Worm (Caenorhabditis elegans) whole organism, L1 larva: ENCODE data around the gene acd-3.
A peak's percentile ranks its signal among the peaks of the same experiment; 100 is the strongest.

ENCODE experiments used
- C04F5.9 ChIP-seq: sonication (generic microtip); optimal IDR thresholded peaks from 2 replicates; lab custom pipeline; 2016; ENCODE audit warnings: missing genetic modification characterization, missing compliant biosample characterization
- C16A3.4 ChIP-seq: fragments of 150-350 bp; optimal IDR thresholded peaks from 2 replicates; lab custom pipeline; 2014; ENCODE audit warnings: missing biosample characterization, missing genetic modification characterization
- C34B4.2 ChIP-seq: sonication (generic microtip); optimal IDR thresholded peaks from 2 replicates; lab custom pipeline; 2017; ENCODE audit warnings: mild to moderate bottlenecking, missing genetic modification characterization, missing compliant biosample characterization
- F16B12.6 ChIP-seq: fragments of 150-350 bp; optimal IDR thresholded peaks from 2 replicates; lab custom pipeline; 2014; ENCODE audit warnings: missing biosample characterization, missing genetic modification characterization
- alr-1 ChIP-seq: fragments of 200-800 bp; sonication (Bioruptor generic); optimal IDR thresholded peaks from 2 replicates; lab custom pipeline; 2018; ENCODE audit warnings: borderline replicate concordance, mild to moderate bottlenecking, missing genetic modification characterization, missing compliant biosample characterization
- aly-2 ChIP-seq: fragments of 150-350 bp; optimal IDR thresholded peaks from 2 replicates; lab custom pipeline; 2014; ENCODE audit warnings: missing biosample characterization, missing genetic modification characterization
- ama-1 ChIP-seq: fragments of 150-350 bp; optimal IDR thresholded peaks from 2 replicates; lab custom pipeline; 2014
- blmp-1 ChIP-seq: fragments of 150-350 bp; optimal IDR thresholded peaks from 2 replicates; lab custom pipeline; 2014; ENCODE audit warnings: missing biosample characterization, missing genetic modification characterization
- ceh-8 ChIP-seq: fragments of 200-800 bp; sonication (Bioruptor generic); optimal IDR thresholded peaks from 2 replicates; lab custom pipeline; 2018; ENCODE audit warnings: mild to moderate bottlenecking, missing genetic modification characterization, moderate library complexity, missing compliant biosample characterization
- ceh-88 ChIP-seq: fragments of 200-800 bp; sonication (Bioruptor generic); IDR thresholded peaks from 2 replicates; pipeline ENCODE4 v1.3.6; 2022; ENCODE audit warnings: missing genetic modification characterization, missing compliant biosample characterization
- efl-1 ChIP-seq, 4 experiments: fragments of 150-350 bp; optimal IDR thresholded peaks in 3 of 4; peaks in 1 of 4; 1 replicate in 1 of 4; 2 replicates in 3 of 4; lab custom pipeline; 2014; ENCODE audit warnings: missing biosample characterization in 2 of 4, missing genetic modification characterization in 2 of 4, missing genetic modification reagents in 2 of 4
- efl-3 ChIP-seq: fragments of 200-800 bp; sonication (Bioruptor generic); optimal IDR thresholded peaks from 2 replicates; lab custom pipeline; 2018; ENCODE audit warnings: mild to moderate bottlenecking, missing genetic modification characterization, missing compliant biosample characterization
- egl-27 ChIP-seq, 2 experiments: fragments of 150-350 bp in 1 of 2; sonication (generic microtip); optimal IDR thresholded peaks; 3 replicates each; lab custom pipeline; 2017 to 2018; ENCODE audit warnings: missing biosample characterization in 2 of 2, missing genetic modification characterization in 2 of 2, missing genetic modification reagents in 2 of 2
- elt-2 ChIP-seq: sonication (generic microtip); optimal IDR thresholded peaks from 2 replicates; lab custom pipeline; 2016; ENCODE audit warnings: missing genetic modification characterization, mild to moderate bottlenecking, inconsistent platforms, missing compliant biosample characterization, missing genetic modification reagents
- elt-3 ChIP-seq, 6 experiments: fragments of 150-350 bp in 1 of 6; sonication (generic microtip); optimal IDR thresholded peaks; 2 replicates each; lab custom pipeline; 2017 to 2018; ENCODE audit warnings: missing biosample characterization in 6 of 6, missing genetic modification characterization in 6 of 6, inconsistent platforms in 1 of 6
- ets-5 ChIP-seq: fragments of 200-800 bp; sonication (Bioruptor generic); IDR thresholded peaks from 2 replicates; pipeline ENCODE4 v1.3.6; 2022; ENCODE audit warnings: missing genetic modification characterization, missing compliant biosample characterization
- fkh-4 ChIP-seq: sonication (generic microtip); optimal IDR thresholded peaks from 2 replicates; lab custom pipeline; 2016; ENCODE audit warnings: missing compliant biosample characterization, missing genetic modification characterization, borderline replicate concordance
- fkh-8 ChIP-seq: sonication (generic microtip); optimal IDR thresholded peaks from 2 replicates; lab custom pipeline; 2016; ENCODE audit warnings: mild to moderate bottlenecking, missing genetic modification characterization, missing compliant biosample characterization
- hpl-2 ChIP-seq: fragments of 150-350 bp; optimal IDR thresholded peaks from 2 replicates; lab custom pipeline; 2014; ENCODE audit warnings: missing biosample characterization, missing genetic modification reagents, missing genetic modification characterization
- jun-1 ChIP-seq: fragments of 150-350 bp; optimal IDR thresholded peaks from 2 replicates; lab custom pipeline; 2014; ENCODE audit warnings: missing biosample characterization, missing genetic modification reagents, missing genetic modification characterization
- lin-14 ChIP-seq: fragments of 200-800 bp; sonication (Bioruptor generic); optimal IDR thresholded peaks from 2 replicates; lab custom pipeline; 2018; ENCODE audit warnings: mild to moderate bottlenecking, missing genetic modification characterization, moderate library complexity, missing compliant biosample characterization
- lin-35 ChIP-seq, 2 experiments: fragments of 150-350 bp; optimal IDR thresholded peaks; 2 replicates each; lab custom pipeline; 2014; ENCODE audit warnings: missing biosample characterization in 2 of 2, missing genetic modification characterization in 2 of 2, missing genetic modification reagents in 2 of 2
- lir-3 ChIP-seq: sonication (generic microtip); optimal IDR thresholded peaks from 2 replicates; lab custom pipeline; 2016; ENCODE audit warnings: mild to moderate bottlenecking, missing genetic modification characterization, moderate library complexity, missing compliant biosample characterization; ENCODE audit not compliant: poor library complexity
- lsy-2 ChIP-seq, 2 experiments: fragments of 150-350 bp; optimal IDR thresholded peaks; 2 replicates each; lab custom pipeline; 2014; ENCODE audit warnings: missing biosample characterization in 2 of 2, missing genetic modification characterization in 2 of 2
- mab-9 ChIP-seq: fragments of 200-800 bp; sonication (Bioruptor generic); IDR thresholded peaks from 2 replicates; pipeline ENCODE4 v1.3.6; 2022; ENCODE audit warnings: missing genetic modification reagents, missing genetic modification characterization, missing compliant biosample characterization
- mdl-1 ChIP-seq, 2 experiments: fragments of 150-350 bp; optimal IDR thresholded peaks; 2 replicates each; lab custom pipeline; 2014 to 2017; ENCODE audit warnings: missing biosample characterization in 2 of 2, missing genetic modification characterization in 2 of 2, inconsistent platforms in 1 of 2
- nhr-11 ChIP-seq: fragments of 150-350 bp; optimal IDR thresholded peaks from 2 replicates; lab custom pipeline; 2014; ENCODE audit warnings: missing biosample characterization, missing genetic modification characterization
- nhr-19 ChIP-seq: fragments of 200-800 bp; sonication (Bioruptor generic); conservative IDR thresholded peaks from 2 replicates; pipeline ENCODE4 v1.3.6; 2022; ENCODE audit warnings: missing genetic modification characterization, missing compliant biosample characterization
- nhr-20 ChIP-seq: sonication (generic microtip); optimal IDR thresholded peaks from 2 replicates; lab custom pipeline; 2016; ENCODE audit warnings: mild to moderate bottlenecking, missing genetic modification characterization, missing compliant biosample characterization
- nhr-237 ChIP-seq: fragments of 150-350 bp; optimal IDR thresholded peaks from 2 replicates; lab custom pipeline; 2014; ENCODE audit warnings: missing biosample characterization, missing genetic modification characterization
- nhr-71 ChIP-seq: sonication (generic microtip); optimal IDR thresholded peaks from 2 replicates; lab custom pipeline; 2016; ENCODE audit warnings: mild to moderate bottlenecking, missing genetic modification characterization, moderate library complexity, missing compliant biosample characterization
- nhr-85 ChIP-seq: sonication (generic microtip); peaks from one replicate; lab custom pipeline; 2016; ENCODE audit warnings: missing genetic modification characterization, inconsistent platforms, missing compliant biosample characterization
- nhr-90 ChIP-seq: sonication (generic microtip); optimal IDR thresholded peaks from 2 replicates; lab custom pipeline; 2016; ENCODE audit warnings: mild to moderate bottlenecking, missing genetic modification characterization, missing compliant biosample characterization; ENCODE audit not compliant: poor library complexity
- pax-3 ChIP-seq: fragments of 200-800 bp; sonication (Bioruptor generic); optimal IDR thresholded peaks from 2 replicates; lab custom pipeline; 2018; ENCODE audit warnings: mild to moderate bottlenecking, missing genetic modification characterization, moderate library complexity, missing compliant biosample characterization
- skn-1 ChIP-seq: fragments of 150-350 bp; optimal IDR thresholded peaks from 2 replicates; lab custom pipeline; 2014; ENCODE audit warnings: missing biosample characterization, missing genetic modification characterization
- snpc-4 ChIP-seq: fragments of 150-350 bp; optimal IDR thresholded peaks from 2 replicates; lab custom pipeline; 2014; ENCODE audit warnings: missing biosample characterization, missing genetic modification characterization
- snu-23 ChIP-seq: sonication (generic microtip); optimal IDR thresholded peaks from 2 replicates; lab custom pipeline; 2016; ENCODE audit warnings: missing genetic modification characterization, missing compliant biosample characterization
- sptf-1 ChIP-seq: fragments of 150-350 bp; optimal IDR thresholded peaks from 2 replicates; lab custom pipeline; 2014; ENCODE audit warnings: missing biosample characterization, missing genetic modification characterization
- tbx-2 ChIP-seq: sonication (generic microtip); optimal IDR thresholded peaks from 2 replicates; lab custom pipeline; 2016; ENCODE audit warnings: missing genetic modification characterization, missing compliant biosample characterization
- tlp-1 ChIP-seq: fragments of 150-350 bp; optimal IDR thresholded peaks from 2 replicates; lab custom pipeline; 2014; ENCODE audit warnings: missing biosample characterization, missing genetic modification characterization
- unc-130 ChIP-seq: fragments of 150-350 bp; optimal IDR thresholded peaks from 2 replicates; lab custom pipeline; 2017; ENCODE audit warnings: missing biosample characterization, missing genetic modification characterization, inconsistent platforms
- unc-62 ChIP-seq: fragments of 150-350 bp; optimal IDR thresholded peaks from 2 replicates; lab custom pipeline; 2014; ENCODE audit warnings: missing biosample characterization, missing genetic modification reagents, missing genetic modification characterization
- unc-86 ChIP-seq: sonication (generic microtip); optimal IDR thresholded peaks from 2 replicates; lab custom pipeline; 2016; ENCODE audit warnings: missing genetic modification characterization, missing compliant biosample characterization
- zip-4 ChIP-seq: fragments of 200-800 bp; sonication (Bioruptor generic); optimal IDR thresholded peaks from 2 replicates; lab custom pipeline; 2018; ENCODE audit warnings: mild to moderate bottlenecking, missing genetic modification characterization, moderate library complexity, missing compliant biosample characterization
- ztf-4 ChIP-seq: fragments of 150-350 bp; optimal IDR thresholded peaks from 2 replicates; lab custom pipeline; 2014; ENCODE audit warnings: missing biosample characterization, missing genetic modification characterization

The acd-3 gene

ce11 chrX:14888188-14888587 is 39.1 kb downstream of the acd-3 start, which contains the start of gene daf-6:
TSS of gene daf-6 (plus strand) at chrX:14888488.
- TF ChIP-seq jun-1 (tag; lab: Kevin White, UChicago) (no peak), skn-1 (tag; lab: Kevin White, UChicago) (no peak), nhr-71 (tag; lab: Kevin White, UChicago) (no peak), efl-1 (optimal IDR thresholded peaks at IDR 0.05; lab: Kevin White, UChicago) (no peak), efl-1 (GFP tag; optimal IDR thresholded peaks at IDR 0.05 in 1 of 2; lab: Kevin White, UChicago) (peak in 1 of 2 experiments; percentile 84)

- no peak for TF ChIP-seq jun-1 (tag; lab: Kevin White, UChicago)
- TF ChIP-seq lsy-2 (tag; optimal IDR thresholded peaks at IDR 0.05; lab: Kevin White, UChicago) = peak in 1 of 2 experiments; percentile 12
- TF ChIP-seq ama-1 (lab: Kevin White, UChicago) = no peak
- no peak for TF ChIP-seq nhr-11
- peak; percentile 68 for TF ChIP-seq nhr-90 (tag; lab: Kevin White, UChicago)
- peak; percentile 50 for TF ChIP-seq blmp-1
- no peak for TF ChIP-seq snpc-4 (tag; lab: Kevin White, UChicago)
- TF ChIP-seq fkh-8 (tag; lab: Kevin White, UChicago) = no peak
- TF ChIP-seq ztf-4 (tag; lab: Kevin White, UChicago) = no peak
- no peak for TF ChIP-seq unc-86
- TF ChIP-seq mdl-1 (tag; optimal IDR thresholded peaks at IDR 0.05; lab: Kevin White, UChicago) = peak in 1 of 2 experiments; percentile 37
- TF ChIP-seq ceh-88 (GFP tag; lab: Robert Waterston, UW) = no peak
- TF ChIP-seq sptf-1 (tag; lab: Kevin White, UChicago) = no peak
- peak; percentile 29 for TF ChIP-seq lir-3
- no peak for TF ChIP-seq unc-62 (GFP tag; lab: Kevin White, UChicago)
- no peak for TF ChIP-seq zip-4
- TF ChIP-seq C04F5.9 = no peak
- TF ChIP-seq aly-2 (tag; lab: Kevin White, UChicago) = no peak
- peak in 1 of 2 experiments; percentile 22 for TF ChIP-seq lin-35 (GFP tag; optimal IDR thresholded peaks at IDR 0.05; lab: Kevin White, UChicago)
- no peak for TF ChIP-seq pax-3 (tag; lab: Kevin White, UChicago)
- peak; percentile 74 for TF ChIP-seq nhr-71 (tag; lab: Kevin White, UChicago)
- TF ChIP-seq ceh-8 (GFP tag; lab: Kevin White, UChicago) = no peak
- TF ChIP-seq egl-27 (tag; optimal IDR thresholded peaks at IDR 0.05; lab: Kevin White, UChicago) = no peak
- TF ChIP-seq nhr-19 (GFP tag; lab: Robert Waterston, UW) = peak; percentile 46
- no peak for TF ChIP-seq nhr-237 (tag; lab: Kevin White, UChicago)
- no peak for TF ChIP-seq alr-1
- TF ChIP-seq tlp-1 (tag; lab: Kevin White, UChicago) = no peak
- TF ChIP-seq hpl-2 (GFP tag; lab: Kevin White, UChicago) = no peak
- peak; percentile 90 for TF ChIP-seq nhr-85 (tag; lab: Kevin White, UChicago)
- TF ChIP-seq C16A3.4 (tag; lab: Kevin White, UChicago) = no peak
- TF ChIP-seq elt-3 (tag; optimal IDR thresholded peaks at IDR 0.05; lab: Kevin White, UChicago) = peak in 2 of 6 experiments; percentile 73 to 78
- peak; percentile 57 for TF ChIP-seq snu-23
- peak; percentile 66 for TF ChIP-seq unc-130 (tag; lab: Kevin White, UChicago)
- no peak for TF ChIP-seq F16B12.6
- no peak for TF ChIP-seq elt-2 (tag; lab: Kevin White, UChicago)
- peak; percentile 76 for TF ChIP-seq nhr-20 (tag; lab: Kevin White, UChicago)
- no peak for TF ChIP-seq fkh-4 (tag; lab: Kevin White, UChicago)
- no peak for TF ChIP-seq ets-5 (GFP tag; lab: Robert Waterston, UW)
- TF ChIP-seq tbx-2 (tag; lab: Kevin White, UChicago) = peak; percentile 56
- TF ChIP-seq C34B4.2 (tag; lab: Kevin White, UChicago) = no peak
- TF ChIP-seq lin-14 (GFP tag; lab: Kevin White, UChicago) = peak; percentile 46
- no peak for TF ChIP-seq efl-3 (GFP tag; lab: Kevin White, UChicago)
- TF ChIP-seq mab-9 (GFP tag; lab: Robert Waterston, UW) = no peak
These were observed 45.3 kb downstream of the acd-3 start for ce11 chrX:14894380-14894779.
